Fruit fly (Drosophila melanogaster) whole organism: ENCODE data around the gene cni.

Source experiments
- CG8478 ChIP-seq: fragments of >200 bp; optimal IDR thresholded peaks from 2 replicates; lab custom pipeline; 2018; ENCODE audit warnings: inconsistent platforms
- Dll ChIP-seq: fragments of >200 bp; optimal IDR thresholded peaks from 2 replicates; lab custom pipeline; 2017
- EcR ChIP-seq, 2 experiments: fragments of >200 bp; optimal IDR thresholded peaks; 2 replicates each; lab custom pipeline; 2017; ENCODE audit warnings: missing biosample characterization in 2 of 2, missing genetic modification characterization in 2 of 2, missing genetic modification reagents in 2 of 2
- pan ChIP-seq: fragments of >200 bp; optimal IDR thresholded peaks from 2 replicates; lab custom pipeline; 2017
- psq ChIP-seq: fragments of >200 bp; optimal IDR thresholded peaks from 2 replicates; lab custom pipeline; 2017
- usp ChIP-seq: fragments of >200 bp; optimal IDR thresholded peaks from 2 replicates; lab custom pipeline; 2017; ENCODE audit warnings: missing biosample characterization, missing genetic modification characterization, mixed read lengths

The cni gene

dm6 chr2L:16329625-16330024, 19.1 kb upstream of the cni start, which contains the start of gene CG4440:
TSS of gene CG4440 (plus strand) at chr2L:16329925.
- no peak for TF ChIP-seq usp (GFP tag; lab: Kevin White, UChicago)
- TF ChIP-seq psq: no peak
- TF ChIP-seq Dll (lab: Kevin White, UChicago): no peak
- no peak for TF ChIP-seq EcR (GFP tag; optimal IDR thresholded peaks at IDR 0.05; lab: Kevin White, UChicago)
- no peak for TF ChIP-seq pan (lab: Kevin White, UChicago)
- no peak for TF ChIP-seq CG8478

dm6 chr2L:16329102-16329520, 18.6 kb upstream of the cni start, which contains the start of gene mRpL4:
TSS of gene mRpL4 (minus strand) at chr2L:16329132.
- TF ChIP-seq EcR (GFP tag; optimal IDR thresholded peaks at IDR 0.05; lab: Kevin White, UChicago) (no peak), usp (GFP tag; lab: Kevin White, UChicago) (no peak), Dll (lab: Kevin White, UChicago) (no peak), CG8478 (no peak), pan (lab: Kevin White, UChicago) (no peak), psq (no peak)

DNA sequence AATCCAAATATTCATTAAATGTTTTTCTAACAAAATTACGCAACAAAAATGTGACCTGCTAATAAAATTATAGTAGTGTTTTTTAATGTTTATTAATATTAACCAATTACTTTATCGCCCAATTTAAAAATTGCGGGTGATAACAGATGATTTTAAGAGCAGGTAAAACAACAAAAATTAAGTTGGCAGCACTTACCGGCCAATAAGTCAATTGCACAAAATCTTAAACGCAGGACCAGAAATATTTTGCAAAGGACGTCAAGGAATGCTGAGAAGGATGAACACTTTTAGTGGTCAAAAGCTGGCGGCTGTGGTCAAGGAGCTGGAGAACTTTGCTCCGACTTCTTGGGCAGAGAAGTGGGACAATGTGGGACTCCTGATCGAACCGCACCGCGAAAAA, 16.4 kb upstream of the cni start, which contains the start of gene CG4278:
Gene CG4278, plus strand, starts transcription at position 178 of the 400 bp plus-strand sequence.
- TF ChIP-seq psq (no peak), Dll (lab: Kevin White, UChicago) (no peak), usp (GFP tag; lab: Kevin White, UChicago) (no peak), EcR (GFP tag; optimal IDR thresholded peaks at IDR 0.05; lab: Kevin White, UChicago) (no peak), CG8478 (no peak), pan (lab: Kevin White, UChicago) (no peak)

DNA sequence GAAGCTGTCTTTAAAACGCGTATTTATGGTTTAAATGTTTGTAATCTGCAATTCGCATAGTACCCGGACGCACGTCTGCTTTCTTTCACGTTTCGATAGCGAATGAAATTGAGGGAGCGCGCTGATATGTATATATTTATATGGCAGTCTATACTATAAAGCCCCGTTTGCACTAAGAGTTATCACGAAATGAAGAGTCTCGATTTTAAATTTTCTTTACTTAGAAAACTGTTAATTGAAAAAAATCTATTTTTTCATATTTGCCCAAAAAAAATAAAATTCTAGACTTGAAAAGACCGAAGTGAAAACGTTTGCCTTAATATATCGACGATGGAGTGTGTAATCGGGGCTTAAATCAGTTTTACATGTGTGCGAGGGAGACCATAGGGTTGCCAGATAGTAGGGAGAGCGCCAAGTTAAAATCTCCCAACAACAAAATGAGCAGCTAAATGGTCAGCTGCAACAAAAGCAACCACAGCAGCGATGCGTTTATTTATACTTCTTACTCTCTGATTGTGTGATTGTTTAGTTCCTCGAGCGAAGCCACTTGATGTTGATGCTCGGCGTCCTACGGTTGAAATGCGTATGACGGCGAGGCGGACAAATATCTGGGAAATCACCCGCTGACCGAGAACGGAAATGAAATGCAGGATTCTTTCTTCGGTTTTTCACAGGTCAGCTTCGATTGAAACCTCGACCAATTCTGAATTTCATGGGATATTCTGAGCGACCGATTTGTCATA, 15.2 kb upstream of the cni start, which contains the start of gene cact:
Gene cact, minus strand, starts transcription at position 693 of the 743 bp plus-strand sequence.
- TF ChIP-seq pan (lab: Kevin White, UChicago): no peak
- no peak for TF ChIP-seq CG8478
- TF ChIP-seq EcR (GFP tag; optimal IDR thresholded peaks at IDR 0.05; lab: Kevin White, UChicago): no peak
- no peak for TF ChIP-seq usp (GFP tag; lab: Kevin White, UChicago)
- no peak for TF ChIP-seq psq
- TF ChIP-seq Dll (lab: Kevin White, UChicago): no peak

dm6 chr2L:16324833-16325232, 14.3 kb upstream of the cni start:
- TF ChIP-seq pan (lab: Kevin White, UChicago) (no peak), Dll (lab: Kevin White, UChicago) (no peak), usp (GFP tag; lab: Kevin White, UChicago) (no peak), CG8478 (no peak), psq (no peak), EcR (GFP tag; optimal IDR thresholded peaks at IDR 0.05; lab: Kevin White, UChicago) (no peak)

DNA sequence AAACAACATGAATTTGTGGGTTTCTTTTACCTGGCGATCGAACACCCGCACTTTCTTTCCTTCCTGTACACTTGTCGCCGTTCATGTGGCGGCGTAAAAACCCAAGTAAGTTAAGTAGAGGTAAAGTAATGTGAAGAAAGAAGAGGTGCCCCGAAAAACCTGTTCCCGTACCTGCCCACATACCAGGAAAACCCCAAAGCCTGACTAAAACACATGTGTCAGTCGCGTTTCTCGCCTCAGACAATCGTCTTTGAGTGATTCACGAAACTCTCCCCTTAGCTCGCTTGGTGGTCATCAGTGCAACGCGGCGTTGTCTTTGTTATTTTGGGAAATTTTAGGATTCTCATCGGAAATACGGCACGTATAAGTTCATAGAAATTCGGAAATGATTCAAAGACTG, 13.0 kb upstream of the cni start:
- TF ChIP-seq psq (no peak), CG8478 (no peak), usp (GFP tag; lab: Kevin White, UChicago) (no peak), pan (lab: Kevin White, UChicago) (no peak), Dll (lab: Kevin White, UChicago) (no peak), EcR (GFP tag; optimal IDR thresholded peaks at IDR 0.05; lab: Kevin White, UChicago) (no peak)

DNA sequence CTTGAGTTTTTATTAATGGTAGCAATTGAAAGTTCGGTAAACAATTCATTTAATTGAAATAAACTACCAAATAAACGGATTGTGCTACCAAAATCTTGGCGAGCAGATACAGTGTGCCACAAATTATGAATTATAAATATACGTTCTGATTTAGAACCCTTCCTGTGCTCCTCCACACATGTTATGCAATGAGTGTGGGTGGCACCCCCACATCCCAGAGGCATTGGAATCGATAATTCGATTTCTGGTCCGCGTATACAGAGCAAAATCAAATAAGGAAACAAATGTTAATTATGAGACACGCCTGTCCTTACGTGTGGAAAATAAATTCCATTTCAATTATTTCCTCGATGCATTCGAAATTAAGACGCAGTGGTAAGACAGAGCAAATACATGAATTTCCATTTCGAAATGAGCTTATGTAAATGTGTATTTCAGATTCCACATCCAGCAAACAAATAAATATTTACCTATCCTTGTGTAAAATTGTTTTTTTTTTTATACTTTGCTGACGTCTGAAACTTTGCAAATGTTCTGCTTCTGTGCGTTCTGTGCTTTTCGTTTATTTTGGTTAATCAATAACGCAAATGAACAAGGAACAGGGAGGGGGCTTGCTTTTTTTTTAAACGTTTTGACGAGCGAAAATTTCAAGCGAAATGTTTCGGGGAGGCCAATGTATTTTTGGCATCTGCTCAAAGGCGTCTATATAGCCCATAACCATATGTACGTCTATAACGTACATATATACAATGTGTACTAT, 11.5 kb upstream of the cni start:
- TF ChIP-seq Dll (lab: Kevin White, UChicago) (no peak), EcR (GFP tag; optimal IDR thresholded peaks at IDR 0.05; lab: Kevin White, UChicago) (no peak), usp (GFP tag; lab: Kevin White, UChicago) (no peak), CG8478 (no peak), pan (lab: Kevin White, UChicago) (no peak), psq (no peak)

DNA sequence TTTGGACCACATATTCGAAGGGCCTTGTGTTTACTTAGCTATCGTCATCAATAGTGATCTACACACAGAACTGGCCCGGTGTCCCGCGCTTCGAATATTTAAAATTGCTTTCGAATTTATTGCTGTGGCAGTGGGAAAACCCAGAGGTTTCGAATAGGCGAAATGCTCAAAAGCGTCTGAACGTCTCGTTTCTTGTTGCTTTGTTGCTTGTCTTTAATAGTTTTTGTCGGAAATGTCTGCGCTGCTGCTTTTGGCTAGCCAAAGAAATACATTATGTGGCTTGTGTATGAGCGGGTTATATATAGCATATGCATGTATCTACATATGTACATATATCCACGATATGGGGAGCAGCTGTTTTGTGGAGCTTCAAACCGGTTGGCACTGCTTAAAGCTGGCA, 10.7 kb upstream of the cni start:
- TF ChIP-seq CG8478: no peak
- TF ChIP-seq pan (lab: Kevin White, UChicago): no peak
- TF ChIP-seq usp (GFP tag; lab: Kevin White, UChicago): no peak
- no peak for TF ChIP-seq psq
- TF ChIP-seq Dll (lab: Kevin White, UChicago): no peak
- no peak for TF ChIP-seq EcR (GFP tag; optimal IDR thresholded peaks at IDR 0.05; lab: Kevin White, UChicago)

DNA sequence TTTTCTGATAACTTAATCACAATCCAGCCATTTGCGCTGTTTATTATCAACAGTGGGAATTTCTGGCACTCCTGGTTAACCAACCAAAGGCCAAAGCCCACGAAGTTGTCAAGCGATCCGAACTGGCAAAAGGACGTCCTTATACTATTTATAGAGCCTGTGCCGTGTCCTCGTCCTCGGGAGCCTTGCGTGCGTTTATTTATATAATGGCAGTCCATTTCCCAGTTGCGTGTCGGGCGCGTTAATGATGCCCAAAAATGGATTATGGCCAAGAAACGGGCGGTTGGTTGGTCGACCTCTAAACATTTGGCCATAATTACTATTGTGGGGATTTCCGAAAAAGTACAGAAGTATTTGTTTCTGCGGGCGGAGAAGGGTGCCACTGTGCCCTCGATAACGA, 9.9 kb upstream of the cni start:
- TF ChIP-seq CG8478 (no peak), psq (no peak), usp (GFP tag; lab: Kevin White, UChicago) (no peak), pan (lab: Kevin White, UChicago) (no peak), EcR (GFP tag; optimal IDR thresholded peaks at IDR 0.05; lab: Kevin White, UChicago) (no peak), Dll (lab: Kevin White, UChicago) (no peak)

- TF ChIP-seq CG8478 (no peak), pan (lab: Kevin White, UChicago) (no peak), Dll (lab: Kevin White, UChicago) (no peak), usp (GFP tag; lab: Kevin White, UChicago) (no peak), EcR (GFP tag; optimal IDR thresholded peaks at IDR 0.05; lab: Kevin White, UChicago) (no peak), psq (no peak)
Observed at dm6 chr2L:16319743-16320142, 9.2 kb upstream of the cni start.

- TF ChIP-seq usp (GFP tag; lab: Kevin White, UChicago): no peak
Observed at dm6 chr2L:16317777-16318610, 7.5 kb upstream of the cni start.
